Fruit fly (Drosophila melanogaster) whole organism, embryonic: ENCODE data around the gene a10.

Experiments
- Ada2b ChIP-seq: fragments of 200-800 bp; sonication (Bioruptor generic); IDR thresholded peaks from 2 replicates; pipeline ENCODE4 v1.3.6; 2022; ENCODE audit warnings: missing biosample characterization, missing genetic modification characterization
- Asciz ChIP-seq: fragments of 200-800 bp; sonication (Bioruptor generic); optimal IDR thresholded peaks from 2 replicates; lab custom pipeline; 2017; ENCODE audit warnings: missing biosample characterization, mild to moderate bottlenecking, missing genetic modification characterization, missing genetic modification reagents
- CG10431 ChIP-seq: fragments of 200-800 bp; sonication (Bioruptor generic); optimal IDR thresholded peaks from 3 replicates; lab custom pipeline; 2018; ENCODE audit warnings: missing biosample characterization, mild to moderate bottlenecking, missing genetic modification characterization
- CG12071 ChIP-seq: fragments of 200-800 bp; sonication (Bioruptor generic); optimal IDR thresholded peaks from 3 replicates; lab custom pipeline; 2018; ENCODE audit warnings: missing biosample characterization, mild to moderate bottlenecking, missing genetic modification characterization
- CG12236 ChIP-seq: fragments of 200-800 bp; sonication (Bioruptor generic); optimal IDR thresholded peaks from 2 replicates; lab custom pipeline; 2016; ENCODE audit warnings: missing biosample characterization, missing genetic modification characterization
- CG1233 ChIP-seq: fragments of 200-800 bp; sonication (Bioruptor generic); optimal IDR thresholded peaks from 4 replicates; lab custom pipeline; 2018; ENCODE audit warnings: missing biosample characterization, mild to moderate bottlenecking, missing genetic modification characterization
- CG14710 ChIP-seq: fragments of 200-800 bp; sonication (Bioruptor generic); optimal IDR thresholded peaks from 3 replicates; lab custom pipeline; 2019; ENCODE audit warnings: missing biosample characterization, mild to moderate bottlenecking, missing genetic modification characterization, moderate library complexity
- CG15479 ChIP-seq: fragments of 200-800 bp; sonication (Bioruptor generic); optimal IDR thresholded peaks from 3 replicates; lab custom pipeline; 2019; ENCODE audit warnings: missing biosample characterization, mild to moderate bottlenecking, missing genetic modification characterization, moderate library complexity
- CG16813 ChIP-seq: fragments of 200-800 bp; sonication (Bioruptor generic); IDR thresholded peaks from 3 replicates; pipeline ENCODE4 v1.3.6; 2022; ENCODE audit warnings: missing biosample characterization, missing genetic modification characterization; ENCODE audit not compliant: partially characterized antibody
- CG17361 ChIP-seq: fragments of 200-800 bp; sonication (Bioruptor generic); IDR thresholded peaks from 3 replicates; pipeline ENCODE4 v1.3.6; 2022; ENCODE audit warnings: missing biosample characterization, missing genetic modification characterization
- CG18262 ChIP-seq: fragments of 200-800 bp; optimal IDR thresholded peaks from 3 replicates; lab custom pipeline; 2019; ENCODE audit warnings: missing biosample characterization, mild to moderate bottlenecking, missing genetic modification characterization, moderate library complexity
- CG18764 ChIP-seq: fragments of 200-800 bp; sonication (Bioruptor generic); optimal IDR thresholded peaks from 3 replicates; lab custom pipeline; 2016; ENCODE audit warnings: missing biosample characterization, missing genetic modification characterization
- CG2202 ChIP-seq: fragments of 200-800 bp; sonication (Bioruptor generic); optimal IDR thresholded peaks from 2 replicates; lab custom pipeline; 2018; ENCODE audit warnings: missing biosample characterization, mild to moderate bottlenecking, missing genetic modification characterization
- CG30403 ChIP-seq: fragments of 200-800 bp; sonication (Bioruptor generic); optimal IDR thresholded peaks from 3 replicates; lab custom pipeline; 2016; ENCODE audit warnings: missing biosample characterization, missing genetic modification characterization
- CG32532 ChIP-seq: fragments of 200-800 bp; sonication (Bioruptor generic); IDR thresholded peaks from 2 replicates; pipeline ENCODE4 v1.3.6; 2022; ENCODE audit warnings: missing biosample characterization, missing genetic modification characterization
- CG6254 ChIP-seq: fragments of 200-800 bp; sonication (Bioruptor generic); optimal IDR thresholded peaks from 3 replicates; lab custom pipeline; 2017; ENCODE audit warnings: mild to moderate bottlenecking, missing biosample characterization, missing genetic modification reagents, missing genetic modification characterization
- CG6689 ChIP-seq: fragments of 200-800 bp; sonication (Bioruptor generic); IDR thresholded peaks from 2 replicates; pipeline ENCODE4 v1.3.6; 2022; ENCODE audit warnings: missing biosample characterization, missing genetic modification characterization
- CG8290 ChIP-seq, 3 experiments: fragments of 200-800 bp; sonication (Bioruptor generic); optimal IDR thresholded peaks; 2 replicates each; lab custom pipeline; 2016 to 2019; ENCODE audit warnings: missing biosample characterization in 3 of 3, missing genetic modification characterization in 3 of 3, mild to moderate bottlenecking in 2 of 3, moderate library complexity in 1 of 3
- CG9215 ChIP-seq: fragments of 200-800 bp; sonication (Bioruptor generic); IDR thresholded peaks from 2 replicates; pipeline ENCODE4 v1.3.6; 2022; ENCODE audit warnings: missing biosample characterization, missing genetic modification characterization
- CG9932 ChIP-seq: fragments of 200-800 bp; sonication (Bioruptor generic); IDR thresholded peaks from 2 replicates; pipeline ENCODE4 v1.3.6; 2022; ENCODE audit warnings: missing biosample characterization, missing genetic modification characterization
- D19B ChIP-seq: fragments of 200-800 bp; sonication (Bioruptor generic); optimal IDR thresholded peaks from 2 replicates; lab custom pipeline; 2017; ENCODE audit warnings: missing biosample characterization, mild to moderate bottlenecking, missing genetic modification characterization
- Deaf1 ChIP-seq: fragments of 200-800 bp; optimal IDR thresholded peaks from 3 replicates; lab custom pipeline; 2019; ENCODE audit warnings: missing biosample characterization, mild to moderate bottlenecking, missing genetic modification characterization, moderate library complexity
- H15 ChIP-seq: fragments of 200-800 bp; sonication (Bioruptor generic); IDR thresholded peaks from 3 replicates; pipeline ENCODE4 v1.3.6; 2022; ENCODE audit warnings: missing biosample characterization, missing genetic modification characterization
- HLHmδ ChIP-seq: fragments of 200-800 bp; sonication (Bioruptor generic); optimal IDR thresholded peaks from 2 replicates; lab custom pipeline; 2018; ENCODE audit warnings: missing biosample characterization, mild to moderate bottlenecking, missing genetic modification characterization, moderate library complexity
- Poxn ChIP-seq: fragments of 200-800 bp; sonication (Bioruptor generic); IDR thresholded peaks from 2 replicates; pipeline ENCODE4 v1.3.6; 2022; ENCODE audit warnings: missing biosample characterization, missing genetic modification characterization
- Sin3A ChIP-seq: fragments of >200 bp; optimal IDR thresholded peaks from 2 replicates; lab custom pipeline; 2018
- Sox102F ChIP-seq: fragments of 200-800 bp; sonication (Bioruptor generic); optimal IDR thresholded peaks from 2 replicates; lab custom pipeline; 2018; ENCODE audit warnings: missing biosample characterization, mild to moderate bottlenecking, missing genetic modification characterization, moderate library complexity
- Spps ChIP-seq: fragments of 200-800 bp; sonication (Bioruptor generic); optimal IDR thresholded peaks from 2 replicates; lab custom pipeline; 2018; ENCODE audit warnings: missing biosample characterization, mild to moderate bottlenecking, missing genetic modification characterization
- chif ChIP-seq, 2 experiments: fragments of 200-800 bp; sonication (Bioruptor generic); optimal IDR thresholded peaks; 3 replicates each; lab custom pipeline; 2016; ENCODE audit warnings: missing biosample characterization in 2 of 2, missing genetic modification characterization in 2 of 2
- ems ChIP-seq: fragments of 200-800 bp; sonication (Bioruptor generic); optimal IDR thresholded peaks from 3 replicates; lab custom pipeline; 2016; ENCODE audit warnings: missing biosample characterization, missing genetic modification characterization
- esg ChIP-seq: fragments of 200-800 bp; sonication (Bioruptor generic); conservative IDR thresholded peaks from 2 replicates; pipeline ENCODE4 v1.3.6; 2022; ENCODE audit warnings: missing biosample characterization, missing genetic modification characterization
- fd102C ChIP-seq: fragments of 200-800 bp; sonication (Bioruptor generic); optimal IDR thresholded peaks from 2 replicates; lab custom pipeline; 2018; ENCODE audit warnings: missing biosample characterization, mild to moderate bottlenecking, missing genetic modification characterization, moderate library complexity
- fd64A ChIP-seq: fragments of 200-800 bp; sonication (Bioruptor generic); optimal IDR thresholded peaks from 3 replicates; lab custom pipeline; 2018; ENCODE audit warnings: missing biosample characterization, mild to moderate bottlenecking, missing genetic modification characterization
- ftz-f1 ChIP-seq: fragments of 200-800 bp; sonication (Bioruptor generic); optimal IDR thresholded peaks from 2 replicates; lab custom pipeline; 2016; ENCODE audit warnings: missing biosample characterization, missing genetic modification characterization
- gcm ChIP-seq: fragments of 200-800 bp; sonication (Bioruptor generic); optimal IDR thresholded peaks from 2 replicates; lab custom pipeline; 2019; ENCODE audit warnings: missing biosample characterization, mild to moderate bottlenecking, missing genetic modification characterization, moderate library complexity
- gsb-n ChIP-seq: fragments of 200-800 bp; sonication (Bioruptor generic); optimal IDR thresholded peaks from 3 replicates; lab custom pipeline; 2018; ENCODE audit warnings: missing biosample characterization, mild to moderate bottlenecking, missing genetic modification characterization
- knrl ChIP-seq: fragments of 200-800 bp; sonication (Bioruptor generic); IDR thresholded peaks from 3 replicates; pipeline ENCODE4 v1.3.6; 2022; ENCODE audit warnings: missing biosample characterization, missing genetic modification characterization; ENCODE audit not compliant: partially characterized antibody
- lola ChIP-seq, 3 experiments: fragments of >200 bp in 2 of 3; fragments of 200-800 bp in 1 of 3; sonication (Bioruptor generic) in 1 of 3; optimal IDR thresholded peaks; 2 replicates each; lab custom pipeline; 2017 to 2019; ENCODE audit warnings: missing biosample characterization in 3 of 3, missing genetic modification characterization in 3 of 3, mild to moderate bottlenecking in 1 of 3, moderate library complexity in 1 of 3
- mld ChIP-seq: fragments of 200-800 bp; sonication (Bioruptor generic); IDR thresholded peaks from 3 replicates; pipeline ENCODE4 v1.3.6; 2022; ENCODE audit warnings: missing biosample characterization, missing genetic modification characterization; ENCODE audit not compliant: partially characterized antibody
- nerfin-2 ChIP-seq: fragments of 200-800 bp; sonication (Bioruptor generic); IDR thresholded peaks from 2 replicates; pipeline ENCODE4 v1.3.6; 2022; ENCODE audit warnings: missing biosample characterization, missing genetic modification characterization; ENCODE audit not compliant: partially characterized antibody
- nmo ChIP-seq: fragments of 200-800 bp; sonication (Bioruptor generic); optimal IDR thresholded peaks from 2 replicates; lab custom pipeline; 2018; ENCODE audit warnings: missing biosample characterization, mild to moderate bottlenecking, missing genetic modification characterization, moderate library complexity
- oc ChIP-seq: fragments of 200-800 bp; sonication (Bioruptor generic); optimal IDR thresholded peaks from 2 replicates; lab custom pipeline; 2018; ENCODE audit warnings: missing biosample characterization, mild to moderate bottlenecking, missing genetic modification characterization, moderate library complexity
- rib ChIP-seq: fragments of 200-800 bp; sonication (Bioruptor generic); IDR thresholded peaks from 2 replicates; pipeline ENCODE4 v1.3.6; 2022; ENCODE audit warnings: missing biosample characterization, missing genetic modification characterization
- ro ChIP-seq: fragments of 200-800 bp; sonication (Bioruptor generic); IDR thresholded peaks from 2 replicates; pipeline ENCODE4 v1.3.6; 2022; ENCODE audit warnings: missing biosample characterization, missing genetic modification characterization
- slp2 ChIP-seq: fragments of 200-800 bp; sonication (Bioruptor generic); optimal IDR thresholded peaks from 2 replicates; lab custom pipeline; 2016; ENCODE audit warnings: missing biosample characterization, missing genetic modification characterization
- sqz ChIP-seq: fragments of 200-800 bp; sonication (Bioruptor generic); optimal IDR thresholded peaks from 3 replicates; lab custom pipeline; 2018; ENCODE audit warnings: missing biosample characterization, mild to moderate bottlenecking, missing genetic modification characterization
- toy ChIP-seq: fragments of 200-800 bp; sonication (Bioruptor generic); IDR thresholded peaks from 2 replicates; pipeline ENCODE4 v1.3.6; 2022; ENCODE audit warnings: missing biosample characterization, missing genetic modification characterization
- trem ChIP-seq: fragments of 200-800 bp; optimal IDR thresholded peaks from 3 replicates; lab custom pipeline; 2019; ENCODE audit warnings: missing biosample characterization, mild to moderate bottlenecking, missing genetic modification characterization, moderate library complexity
- trh ChIP-seq: fragments of 200-800 bp; sonication (Bioruptor generic); optimal IDR thresholded peaks from 2 replicates; lab custom pipeline; 2016; ENCODE audit warnings: missing biosample characterization, missing genetic modification characterization
- yki ChIP-seq: fragments of >200 bp; optimal IDR thresholded peaks from 3 replicates; lab custom pipeline; 2018
- zfh1 ChIP-seq: fragments of 200-800 bp; sonication (Bioruptor generic); IDR thresholded peaks from 3 replicates; pipeline ENCODE4 v1.3.6; 2022; ENCODE audit warnings: missing biosample characterization, missing genetic modification characterization

a10 gene

DNA sequence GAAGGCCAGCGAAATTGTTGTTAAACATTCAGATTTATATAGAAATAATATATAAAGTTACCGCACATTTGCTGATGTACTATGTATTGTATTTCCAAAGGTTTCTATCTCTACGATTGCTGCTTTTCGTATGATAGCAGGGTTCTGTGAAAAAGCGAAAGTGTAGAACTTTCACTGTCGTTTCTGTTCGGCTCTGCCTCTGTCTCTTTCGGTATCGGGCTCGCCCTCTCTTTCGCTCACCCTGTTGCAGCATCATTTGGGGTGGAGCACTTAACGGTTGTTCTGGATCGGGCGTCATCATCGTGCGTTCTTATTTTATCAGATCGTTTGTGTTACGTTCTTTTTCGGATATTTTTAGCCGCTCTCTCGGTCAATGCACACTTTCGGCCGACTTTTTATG lies 9.8 kb upstream of the a10 start:
- TF ChIP-seq ro (GFP tag; lab: Robert Waterston, UW) (no peak), CG17361 (peak; percentile 41; the same call in 1 of the 3 replicates), Asciz (GFP tag; lab: Kevin White, UChicago) (peak; percentile 34), CG32532 (GFP tag; lab: Robert Waterston, UW) (no peak), Sin3A (lab: Kevin White, UChicago) (no peak), H15 (GFP tag; lab: Robert Waterston, UW) (no peak), CG10431 (GFP tag; lab: Kevin White, UChicago) (peak; percentile 69), CG30403 (GFP tag; lab: Kevin White, UChicago) (no peak), slp2 (GFP tag; lab: Kevin White, UChicago) (no peak), CG18262 (peak; percentile 42), yki (lab: Kevin White, UChicago) (no peak), ems (GFP tag; lab: Kevin White, UChicago) (no peak), trh (GFP tag; lab: Kevin White, UChicago) (no peak), CG9932 (GFP tag; lab: Robert Waterston, UW) (no peak), esg (GFP tag; lab: Robert Waterston, UW) (no peak), fd102C (no peak), chif (GFP tag; optimal IDR thresholded peaks at IDR 0.05; lab: Kevin White, UChicago) (no peak), mld (no peak), CG2202 (tag; lab: Kevin White, UChicago) (peak; percentile 41), nmo (GFP tag; lab: Kevin White, UChicago) (peak; percentile 3), zfh1 (GFP tag; lab: Robert Waterston, UW) (no peak), HLHmδ (GFP tag; lab: Kevin White, UChicago) (peak; percentile 93), oc (no peak), ftz-f1 (GFP tag; lab: Kevin White, UChicago) (no peak), CG9215 (GFP tag; lab: Robert Waterston, UW) (no peak), gsb-n (tag; lab: Kevin White, UChicago) (peak; percentile 55), fd64A (GFP tag; lab: Kevin White, UChicago) (peak; percentile 39), CG6254 (GFP tag; lab: Kevin White, UChicago) (peak; percentile 67), CG14710 (tag; lab: Kevin White, UChicago) (peak; percentile 51), CG18764 (GFP tag; lab: Kevin White, UChicago) (no peak), knrl (GFP tag; lab: Robert Waterston, UW) (no peak), CG12071 (GFP tag; lab: Kevin White, UChicago) (no peak), trem (tag; lab: Kevin White, UChicago) (peak; percentile 25), Ada2b (no peak), rib (GFP tag; lab: Robert Waterston, UW) (no peak), Spps (tag; lab: Kevin White, UChicago) (peak; percentile 74), lola (GFP tag; optimal IDR thresholded peaks at IDR 0.05; lab: Kevin White, UChicago) (peak in 1 of 3 experiments; percentile 40), gcm (GFP tag; lab: Kevin White, UChicago) (peak; percentile 32), toy (GFP tag; lab: Robert Waterston, UW) (no peak), CG8290 (GFP tag; optimal IDR thresholded peaks at IDR 0.05; lab: Kevin White, UChicago) (peak; percentile 4), CG8290 (tag; optimal IDR thresholded peaks at IDR 0.05; lab: Kevin White, UChicago) (peak in 1 of 2 experiments; percentile 62), D19B (GFP tag; lab: Kevin White, UChicago) (no peak), nerfin-2 (GFP tag; lab: Robert Waterston, UW) (no peak), sqz (GFP tag; lab: Kevin White, UChicago) (peak; percentile 17), CG1233 (GFP tag; lab: Kevin White, UChicago) (no peak), Sox102F (no peak), CG16813 (GFP tag; lab: Robert Waterston, UW) (no peak), CG12236 (GFP tag; lab: Kevin White, UChicago) (no peak), Poxn (GFP tag; lab: Robert Waterston, UW) (no peak), CG6689 (GFP tag; lab: Robert Waterston, UW) (no peak), Deaf1 (peak; percentile 90), CG15479 (no peak)
